Worm (Caenorhabditis elegans) whole organism, early embryonic: ENCODE results near the gene clec-168.

Source experiments
- B0310.2 ChIP-seq: sonication (generic microtip); optimal IDR thresholded peaks from 2 replicates; lab custom pipeline; 2016; ENCODE audit warnings: mild to moderate bottlenecking, missing genetic modification characterization, missing compliant biosample characterization
- F13C5.2 ChIP-seq: sonication (generic microtip); optimal IDR thresholded peaks from 2 replicates; lab custom pipeline; 2017; ENCODE audit warnings: mild to moderate bottlenecking, missing genetic modification characterization, inconsistent platforms, missing compliant biosample characterization
- aly-1 ChIP-seq: sonication (generic microtip); optimal IDR thresholded peaks from 2 replicates; lab custom pipeline; 2016; ENCODE audit warnings: missing genetic modification characterization, missing compliant biosample characterization
- ama-1 ChIP-seq: fragments of 150-350 bp; optimal IDR thresholded peaks from 2 replicates; lab custom pipeline; 2014
- ceh-13 ChIP-seq: fragments of 200-800 bp; sonication (Bioruptor generic); optimal IDR thresholded peaks from 2 replicates; lab custom pipeline; 2018; ENCODE audit warnings: mild to moderate bottlenecking, missing genetic modification characterization, missing compliant biosample characterization
- ceh-36 ChIP-seq: sonication (generic microtip); optimal IDR thresholded peaks from 2 replicates; lab custom pipeline; 2016; ENCODE audit warnings: missing genetic modification characterization, inconsistent platforms, missing compliant biosample characterization
- ets-7 ChIP-seq: sonication (generic microtip); optimal IDR thresholded peaks from 2 replicates; lab custom pipeline; 2016; ENCODE audit warnings: missing genotype, missing genetic modification characterization, missing compliant biosample characterization
- flt-1 ChIP-seq: fragments of 200-800 bp; sonication (Bioruptor generic); IDR thresholded peaks from 2 replicates; pipeline ENCODE4 v1.3.6; 2022; ENCODE audit warnings: missing genetic modification characterization, missing compliant biosample characterization
- hmbx-1 ChIP-seq: sonication (generic microtip); optimal IDR thresholded peaks from 2 replicates; lab custom pipeline; 2016; ENCODE audit warnings: mild to moderate bottlenecking, missing genetic modification characterization, missing compliant biosample characterization
- hmg-4 ChIP-seq: fragments of 200-800 bp; sonication (Bioruptor generic); optimal IDR thresholded peaks from 2 replicates; lab custom pipeline; 2018; ENCODE audit warnings: mild to moderate bottlenecking, missing genetic modification characterization, missing compliant biosample characterization
- hnd-1 ChIP-seq: sonication (generic microtip); optimal IDR thresholded peaks from 2 replicates; lab custom pipeline; 2016; ENCODE audit warnings: missing genetic modification characterization, missing compliant biosample characterization
- pes-1 ChIP-seq: fragments of 200-800 bp; sonication (Bioruptor generic); IDR thresholded peaks from 2 replicates; pipeline ENCODE4 v1.3.6; 2022; ENCODE audit warnings: missing genetic modification reagents, missing genetic modification characterization, missing compliant biosample characterization
- scrt-1 ChIP-seq: fragments of 200-800 bp; sonication (Bioruptor generic); IDR thresholded peaks from 2 replicates; pipeline ENCODE4 v1.3.6; 2022; ENCODE audit warnings: missing genetic modification characterization, missing compliant biosample characterization
- sea-1 ChIP-seq: fragments of 200-800 bp; sonication (Bioruptor generic); conservative IDR thresholded peaks from 2 replicates; pipeline ENCODE4 v1.3.6; 2022; ENCODE audit warnings: missing genetic modification characterization, missing compliant biosample characterization
- tbx-11 ChIP-seq: fragments of 200-800 bp; sonication (Bioruptor generic); IDR thresholded peaks from 2 replicates; pipeline ENCODE4 v1.3.6; 2022; ENCODE audit warnings: missing genetic modification characterization, missing compliant biosample characterization
- tbx-37 ChIP-seq: fragments of 200-800 bp; sonication (Bioruptor generic); conservative IDR thresholded peaks from 2 replicates; pipeline ENCODE4 v1.3.6; 2022; ENCODE audit warnings: missing genetic modification reagents, missing genetic modification characterization, missing compliant biosample characterization
- tra-4 ChIP-seq: sonication (generic microtip); optimal IDR thresholded peaks from 2 replicates; lab custom pipeline; 2017; ENCODE audit warnings: missing genetic modification characterization, missing compliant biosample characterization

The clec-168 gene

ce11 chrIV:1266724-1267123 is 10.0 kb downstream of the clec-168 start, which contains the start of gene clec-170:
Gene clec-170 (plus strand): TSS chrIV:1266866.
- no peak for TF ChIP-seq F13C5.2 (tag; lab: Kevin White, UChicago)
- no peak for TF ChIP-seq tbx-37
- TF ChIP-seq tbx-11 (GFP tag; lab: Robert Waterston, UW), result no peak
- no peak for TF ChIP-seq scrt-1 (GFP tag; lab: Robert Waterston, UW)
- no peak for TF ChIP-seq sea-1 (GFP tag; lab: Robert Waterston, UW)
- TF ChIP-seq aly-1 (tag; lab: Kevin White, UChicago), result no peak
- TF ChIP-seq ceh-36 (tag; lab: Kevin White, UChicago), result no peak
- TF ChIP-seq ceh-13 (GFP tag; lab: Kevin White, UChicago), result no peak
- no peak for TF ChIP-seq hnd-1 (tag; lab: Kevin White, UChicago)
- no peak for TF ChIP-seq ets-7 (tag; lab: Kevin White, UChicago)
- TF ChIP-seq B0310.2 (tag; lab: Kevin White, UChicago), result no peak
- TF ChIP-seq hmg-4 (GFP tag; lab: Kevin White, UChicago), result no peak
- TF ChIP-seq hmbx-1 (tag; lab: Kevin White, UChicago), result no peak
- TF ChIP-seq ama-1 (lab: Kevin White, UChicago), result no peak

DNA sequence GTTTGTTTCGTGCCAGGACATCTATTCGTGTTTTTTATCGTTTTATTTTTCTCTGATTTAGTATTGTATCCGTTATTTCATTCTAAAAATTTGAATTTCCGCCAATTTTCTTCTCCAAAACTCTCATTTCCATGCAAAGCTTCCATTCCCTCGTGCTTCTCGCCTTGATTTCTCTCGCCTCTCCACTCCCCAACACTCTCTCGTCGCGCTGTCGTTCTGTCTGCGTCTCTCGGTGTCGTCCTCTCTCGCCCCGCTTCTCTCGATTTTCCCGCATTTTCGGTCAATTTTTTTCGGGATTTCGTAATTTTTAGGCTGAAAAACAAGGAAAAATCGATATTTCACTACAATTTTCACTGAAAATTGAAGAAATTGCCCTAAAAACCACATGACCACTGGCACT is 17.8 kb downstream of the clec-168 start, which contains the start of gene C09E9.1:
TSS of gene C09E9.1 (plus strand) at position 286 of the 400 bp plus-strand sequence.
- TF ChIP-seq aly-1 (tag; lab: Kevin White, UChicago) (no peak), ceh-36 (tag; lab: Kevin White, UChicago) (no peak), hnd-1 (tag; lab: Kevin White, UChicago) (no peak), tbx-37 (no peak), sea-1 (GFP tag; lab: Robert Waterston, UW) (no peak), F13C5.2 (tag; lab: Kevin White, UChicago) (no peak), scrt-1 (GFP tag; lab: Robert Waterston, UW) (no peak), ceh-13 (GFP tag; lab: Kevin White, UChicago) (no peak), tbx-11 (GFP tag; lab: Robert Waterston, UW) (no peak), ama-1 (lab: Kevin White, UChicago) (no peak)

DNA sequence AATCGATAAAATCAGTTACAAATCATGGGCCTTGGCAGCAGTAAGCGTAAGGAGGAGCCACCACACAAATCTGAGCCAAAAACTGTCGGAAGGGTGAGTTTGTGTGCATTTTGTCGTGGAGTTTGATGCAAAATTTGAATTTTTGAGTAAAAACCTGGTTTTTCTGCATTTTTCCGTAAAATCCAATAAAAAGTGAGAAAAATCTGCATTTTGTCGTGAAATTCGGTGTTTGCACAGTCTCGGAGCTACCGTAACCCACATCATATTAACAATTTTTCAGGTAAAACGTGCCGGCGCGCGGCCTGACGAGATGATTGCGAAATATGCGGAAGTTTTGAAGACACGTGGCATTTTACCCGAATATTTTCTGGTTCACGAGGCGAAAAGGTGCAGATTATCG is 19.1 kb downstream of the clec-168 start:
- no peak for TF ChIP-seq pes-1
- no peak for TF ChIP-seq ceh-13 (GFP tag; lab: Kevin White, UChicago)
- no peak for TF ChIP-seq hnd-1 (tag; lab: Kevin White, UChicago)
- TF ChIP-seq ceh-36 (tag; lab: Kevin White, UChicago), result no peak
- no peak for TF ChIP-seq tra-4 (tag; lab: Kevin White, UChicago)
- TF ChIP-seq aly-1 (tag; lab: Kevin White, UChicago), result no peak
- no peak for TF ChIP-seq B0310.2 (tag; lab: Kevin White, UChicago)
- TF ChIP-seq hmbx-1 (tag; lab: Kevin White, UChicago), result no peak

DNA sequence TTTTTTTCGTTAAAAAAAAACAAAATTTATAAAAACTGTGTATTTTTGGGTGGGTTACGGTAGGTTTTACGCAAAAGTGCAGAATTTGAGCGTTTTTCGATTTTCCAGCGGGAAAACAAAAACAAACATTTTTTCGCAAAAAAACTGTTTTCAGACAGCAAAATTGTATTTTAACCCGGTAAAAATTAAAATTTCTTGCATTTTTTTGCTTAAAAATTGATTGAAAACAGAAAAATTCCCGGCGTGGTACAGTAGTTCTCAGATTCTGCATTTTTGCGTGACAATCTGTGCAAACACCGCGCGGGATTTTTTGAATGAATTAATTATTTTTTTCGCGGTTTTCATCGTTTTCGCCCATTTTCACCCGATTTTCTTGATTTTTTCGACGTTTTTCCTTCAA is 20.3 kb downstream of the clec-168 start:
- TF ChIP-seq aly-1 (tag; lab: Kevin White, UChicago) (no peak), ceh-36 (tag; lab: Kevin White, UChicago) (no peak), tra-4 (tag; lab: Kevin White, UChicago) (no peak), B0310.2 (tag; lab: Kevin White, UChicago) (no peak), hmbx-1 (tag; lab: Kevin White, UChicago) (no peak), hnd-1 (tag; lab: Kevin White, UChicago) (no peak), ets-7 (tag; lab: Kevin White, UChicago) (no peak), ama-1 (lab: Kevin White, UChicago) (no peak), F13C5.2 (tag; lab: Kevin White, UChicago) (no peak), tbx-37 (no peak), ceh-13 (GFP tag; lab: Kevin White, UChicago) (no peak), tbx-11 (GFP tag; lab: Robert Waterston, UW) (no peak)

DNA sequence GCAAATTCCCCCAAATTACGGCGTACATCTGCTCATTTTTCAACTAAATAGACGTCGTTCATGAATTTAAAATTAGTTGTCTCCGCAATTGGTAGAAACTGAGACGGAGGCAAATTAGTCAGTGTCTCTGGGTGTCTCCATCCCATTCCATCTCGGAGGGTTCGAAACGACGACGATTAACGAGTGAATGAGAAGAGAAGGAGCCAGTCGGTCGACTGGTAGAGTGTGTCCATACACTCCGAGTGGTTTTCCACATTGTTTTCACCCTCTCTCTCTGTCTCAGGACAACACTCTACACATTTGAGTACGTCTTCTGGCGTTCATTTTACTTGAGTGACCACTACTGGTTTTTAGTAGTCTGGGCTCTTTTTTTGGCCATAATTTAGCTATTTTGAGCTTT is 22.2 kb downstream of the clec-168 start:
- TF ChIP-seq ceh-13 (GFP tag; lab: Kevin White, UChicago), result no peak
- TF ChIP-seq hmg-4 (GFP tag; lab: Kevin White, UChicago), result peak; percentile 8
- no peak for TF ChIP-seq tbx-11 (GFP tag; lab: Robert Waterston, UW)

DNA sequence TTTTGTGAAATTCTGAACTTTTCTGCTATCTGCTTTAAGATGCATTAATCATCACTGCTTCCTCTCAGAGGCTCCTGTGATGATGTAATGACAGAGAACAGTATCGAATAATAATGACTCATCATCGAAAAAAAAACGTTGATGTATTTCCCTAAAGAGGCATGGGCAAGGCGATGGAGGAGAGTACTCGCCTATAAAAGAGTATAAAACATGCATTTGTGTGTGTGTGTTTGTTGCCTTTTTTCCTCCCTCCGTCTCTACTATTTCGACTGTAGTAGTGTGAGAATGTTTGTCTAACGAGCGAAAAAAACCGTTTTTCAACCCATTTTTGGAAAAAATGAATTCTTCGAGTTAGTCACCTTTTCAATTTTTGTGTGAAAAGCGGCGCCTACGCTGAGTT is 28.1 kb downstream of the clec-168 start:
- no peak for TF ChIP-seq hmg-4 (GFP tag; lab: Kevin White, UChicago)
- TF ChIP-seq ceh-13 (GFP tag; lab: Kevin White, UChicago), result no peak
- TF ChIP-seq F13C5.2 (tag; lab: Kevin White, UChicago), result no peak
- TF ChIP-seq sea-1 (GFP tag; lab: Robert Waterston, UW), result no peak
- TF ChIP-seq tra-4 (tag; lab: Kevin White, UChicago), result no peak
- no peak for TF ChIP-seq ets-7 (tag; lab: Kevin White, UChicago)
- no peak for TF ChIP-seq hnd-1 (tag; lab: Kevin White, UChicago)
- no peak for TF ChIP-seq scrt-1 (GFP tag; lab: Robert Waterston, UW)
- no peak for TF ChIP-seq tbx-11 (GFP tag; lab: Robert Waterston, UW)
- TF ChIP-seq ama-1 (lab: Kevin White, UChicago), result no peak
- TF ChIP-seq flt-1, result no peak
- TF ChIP-seq B0310.2 (tag; lab: Kevin White, UChicago), result no peak
- no peak for TF ChIP-seq aly-1 (tag; lab: Kevin White, UChicago)
- TF ChIP-seq hmbx-1 (tag; lab: Kevin White, UChicago), result no peak
- no peak for TF ChIP-seq pes-1

- TF ChIP-seq scrt-1 (GFP tag; lab: Robert Waterston, UW) (no peak), tbx-37 (no peak), tra-4 (tag; lab: Kevin White, UChicago) (no peak), flt-1 (no peak), ama-1 (lab: Kevin White, UChicago) (no peak), tbx-11 (GFP tag; lab: Robert Waterston, UW) (no peak), aly-1 (tag; lab: Kevin White, UChicago) (no peak), ets-7 (tag; lab: Kevin White, UChicago) (no peak), ceh-13 (GFP tag; lab: Kevin White, UChicago) (no peak), sea-1 (GFP tag; lab: Robert Waterston, UW) (no peak), hmbx-1 (tag; lab: Kevin White, UChicago) (no peak), B0310.2 (tag; lab: Kevin White, UChicago) (no peak), hnd-1 (tag; lab: Kevin White, UChicago) (no peak), ceh-36 (tag; lab: Kevin White, UChicago) (no peak), pes-1 (no peak)
Measured at ce11 chrIV:1286549-1286948, 29.8 kb downstream of the clec-168 start.
